Fruit fly (Drosophila melanogaster) whole organism, prepupa: ENCODE data around the gene nAChRbeta3.
A peak's percentile ranks its signal among the peaks of the same experiment; 100 is the strongest.

Experiments used
- Blimp-1 ChIP-seq: fragments of 200-800 bp; sonication (Bioruptor generic); optimal IDR thresholded peaks from 3 replicates; lab custom pipeline; 2017; ENCODE audit warnings: missing biosample characterization, missing genetic modification characterization, mild to moderate bottlenecking, moderate library complexity, missing genetic modification reagents
- CG10669 ChIP-seq: fragments of 200-800 bp; sonication (Bioruptor generic); optimal IDR thresholded peaks from 3 replicates; lab custom pipeline; 2018; ENCODE audit warnings: missing biosample characterization, mild to moderate bottlenecking, missing genetic modification characterization, moderate library complexity
- CG11294 ChIP-seq: fragments of 200-800 bp; sonication (Bioruptor generic); IDR thresholded peaks from 2 replicates; pipeline ENCODE4 v1.3.6; 2022; ENCODE audit warnings: missing biosample characterization, missing genetic modification characterization
- CG11902 ChIP-seq: fragments of 200-800 bp; sonication (Bioruptor generic); optimal IDR thresholded peaks from 3 replicates; lab custom pipeline; 2016; ENCODE audit warnings: missing biosample characterization, missing genetic modification characterization
- CG15336 ChIP-seq: fragments of 200-800 bp; sonication (Bioruptor generic); IDR thresholded peaks from 2 replicates; pipeline ENCODE4 v1.3.6; 2022; ENCODE audit warnings: missing biosample characterization, missing genetic modification characterization
- CG1621 ChIP-seq: fragments of 200-800 bp; sonication (Bioruptor generic); optimal IDR thresholded peaks from 3 replicates; lab custom pipeline; 2018; ENCODE audit warnings: missing biosample characterization, mild to moderate bottlenecking, missing genetic modification characterization
- CG16779 ChIP-seq: fragments of 200-800 bp; sonication (Bioruptor generic); optimal IDR thresholded peaks from 3 replicates; lab custom pipeline; 2017; ENCODE audit warnings: missing biosample characterization, mild to moderate bottlenecking, missing genetic modification characterization
- CG31627 ChIP-seq: fragments of 200-800 bp; sonication (Bioruptor generic); optimal IDR thresholded peaks from 3 replicates; lab custom pipeline; 2016; ENCODE audit warnings: missing biosample characterization, missing genetic modification characterization
- CG32006 ChIP-seq: fragments of 200-800 bp; sonication (Bioruptor generic); optimal IDR thresholded peaks from 3 replicates; lab custom pipeline; 2017; ENCODE audit warnings: missing biosample characterization, mild to moderate bottlenecking, missing genetic modification characterization
- CG3919 ChIP-seq: fragments of 200-800 bp; sonication (Bioruptor generic); optimal IDR thresholded peaks from 3 replicates; lab custom pipeline; 2016; ENCODE audit warnings: missing biosample characterization, missing genetic modification characterization
- CG4318 ChIP-seq: fragments of 200-800 bp; sonication (Bioruptor generic); optimal IDR thresholded peaks from 3 replicates; lab custom pipeline; 2017; ENCODE audit warnings: missing biosample characterization, mild to moderate bottlenecking, missing genetic modification characterization
- CG6163 ChIP-seq: fragments of 200-800 bp; sonication (Bioruptor generic); IDR thresholded peaks from 3 replicates; pipeline ENCODE4 v1.3.6; 2022; ENCODE audit warnings: missing biosample characterization, missing genetic modification characterization
- CG6276 ChIP-seq: fragments of 200-800 bp; sonication (Bioruptor generic); optimal IDR thresholded peaks from 2 replicates; lab custom pipeline; 2017; ENCODE audit warnings: missing biosample characterization, mild to moderate bottlenecking, missing genetic modification characterization
- CG6854 ChIP-seq: fragments of 200-800 bp; sonication (Bioruptor generic); optimal IDR thresholded peaks from 2 replicates; lab custom pipeline; 2017; ENCODE audit warnings: missing biosample characterization, mild to moderate bottlenecking, missing genetic modification characterization
- CG7368 ChIP-seq: fragments of 200-800 bp; sonication (Bioruptor generic); optimal IDR thresholded peaks from 3 replicates; lab custom pipeline; 2016; ENCODE audit warnings: missing biosample characterization, missing genetic modification characterization
- CG8119 ChIP-seq: fragments of 200-800 bp; sonication (Bioruptor generic); IDR thresholded peaks from 3 replicates; pipeline ENCODE4 v1.3.6; 2022; ENCODE audit warnings: missing biosample characterization, missing genetic modification characterization
- CG8319 ChIP-seq: fragments of 200-800 bp; sonication (Bioruptor generic); optimal IDR thresholded peaks from 3 replicates; lab custom pipeline; 2016; ENCODE audit warnings: missing biosample characterization, missing genetic modification characterization
- CG8632 ChIP-seq: fragments of 200-800 bp; sonication (Bioruptor generic); optimal IDR thresholded peaks from 3 replicates; lab custom pipeline; 2016; ENCODE audit warnings: missing biosample characterization, missing genetic modification characterization
- CG9139 ChIP-seq: fragments of 200-800 bp; sonication (Bioruptor generic); optimal IDR thresholded peaks from 3 replicates; lab custom pipeline; 2017; ENCODE audit warnings: missing biosample characterization, mild to moderate bottlenecking, missing genetic modification characterization
- Eip75B ChIP-seq: fragments of 200-800 bp; sonication (Bioruptor generic); optimal IDR thresholded peaks from 3 replicates; lab custom pipeline; 2016; ENCODE audit warnings: missing biosample characterization, missing genetic modification characterization
- Eip78C ChIP-seq: fragments of 200-800 bp; sonication (Bioruptor generic); peaks from one replicate; lab custom pipeline; 2016; ENCODE audit warnings: missing biosample characterization, missing genetic modification characterization
- Eip93F ChIP-seq: fragments of 200-800 bp; sonication (Bioruptor generic); optimal IDR thresholded peaks from 2 replicates; lab custom pipeline; 2016; ENCODE audit warnings: missing biosample characterization, mild to moderate bottlenecking, missing genetic modification characterization
- Ets21C ChIP-seq: fragments of 200-800 bp; sonication (Bioruptor generic); optimal IDR thresholded peaks from 3 replicates; lab custom pipeline; 2016; ENCODE audit warnings: missing biosample characterization, missing genetic modification characterization
- Hr4 ChIP-seq: fragments of 200-800 bp; sonication (Bioruptor generic); optimal IDR thresholded peaks from 3 replicates; lab custom pipeline; 2016; ENCODE audit warnings: missing biosample characterization, missing genetic modification characterization
- Lpt ChIP-seq: fragments of 200-800 bp; sonication (Bioruptor generic); optimal IDR thresholded peaks from 3 replicates; lab custom pipeline; 2016; ENCODE audit warnings: missing biosample characterization, missing genetic modification characterization
- Met ChIP-seq: fragments of 200-800 bp; sonication (Bioruptor generic); optimal IDR thresholded peaks from 3 replicates; lab custom pipeline; 2016; ENCODE audit warnings: missing biosample characterization, missing genetic modification characterization
- OdsH ChIP-seq: fragments of 200-800 bp; sonication (Bioruptor generic); optimal IDR thresholded peaks from 3 replicates; lab custom pipeline; 2016; ENCODE audit warnings: missing biosample characterization, missing genetic modification characterization
- Smox ChIP-seq: fragments of 200-800 bp; sonication (Bioruptor generic); optimal IDR thresholded peaks from 3 replicates; lab custom pipeline; 2016; ENCODE audit warnings: missing biosample characterization, missing genetic modification characterization
- Sox102F ChIP-seq: fragments of 200-800 bp; sonication (Bioruptor generic); optimal IDR thresholded peaks from 2 replicates; lab custom pipeline; 2016; ENCODE audit warnings: missing biosample characterization, mild to moderate bottlenecking, missing genetic modification characterization
- Sox14 ChIP-seq: fragments of 200-800 bp; sonication (Bioruptor generic); optimal IDR thresholded peaks from 3 replicates; lab custom pipeline; 2016; ENCODE audit warnings: missing biosample characterization, missing genetic modification characterization
- Sox15 ChIP-seq: fragments of 200-800 bp; sonication (Bioruptor generic); optimal IDR thresholded peaks from 3 replicates; lab custom pipeline; 2016; ENCODE audit warnings: missing biosample characterization, missing genetic modification characterization
- achi ChIP-seq: fragments of 200-800 bp; sonication (Bioruptor generic); optimal IDR thresholded peaks from 3 replicates; lab custom pipeline; 2016; ENCODE audit warnings: missing biosample characterization, missing genetic modification characterization
- cyc ChIP-seq: fragments of 200-800 bp; sonication (Bioruptor generic); optimal IDR thresholded peaks from 3 replicates; lab custom pipeline; 2016; ENCODE audit warnings: missing biosample characterization, missing genetic modification characterization
- dac ChIP-seq: fragments of 200-800 bp; sonication (Bioruptor generic); optimal IDR thresholded peaks from 2 replicates; lab custom pipeline; 2017; ENCODE audit warnings: missing biosample characterization, mild to moderate bottlenecking, missing genetic modification characterization
- dsx ChIP-seq: fragments of 200-800 bp; optimal IDR thresholded peaks from 3 replicates; lab custom pipeline; 2019; ENCODE audit warnings: missing biosample characterization, mild to moderate bottlenecking, missing genetic modification characterization, moderate library complexity; ENCODE audit not compliant: poor library complexity, severe bottlenecking
- eg ChIP-seq: fragments of 200-800 bp; sonication (Bioruptor generic); IDR thresholded peaks from 3 replicates; pipeline ENCODE4 v1.3.6; 2022; ENCODE audit warnings: missing biosample characterization, missing genetic modification characterization
- fd59A ChIP-seq: fragments of 200-800 bp; sonication (Bioruptor generic); optimal IDR thresholded peaks from 2 replicates; lab custom pipeline; 2017; ENCODE audit warnings: missing biosample characterization, mild to moderate bottlenecking, missing genetic modification characterization, missing genetic modification reagents
- fkh ChIP-seq: fragments of 200-800 bp; sonication (Bioruptor generic); optimal IDR thresholded peaks from 3 replicates; lab custom pipeline; 2017; ENCODE audit warnings: missing biosample characterization, mild to moderate bottlenecking, missing genetic modification characterization, moderate library complexity
- lz ChIP-seq: fragments of 200-800 bp; sonication (Bioruptor generic); optimal IDR thresholded peaks from 3 replicates; lab custom pipeline; 2016; ENCODE audit warnings: missing biosample characterization, missing genetic modification characterization
- net ChIP-seq: fragments of 200-800 bp; sonication (Bioruptor generic); optimal IDR thresholded peaks from 3 replicates; lab custom pipeline; 2016; ENCODE audit warnings: missing biosample characterization, missing genetic modification characterization
- pdm3 ChIP-seq: fragments of 200-800 bp; sonication (Bioruptor generic); optimal IDR thresholded peaks from 3 replicates; lab custom pipeline; 2016; ENCODE audit warnings: missing biosample characterization, missing genetic modification characterization
- salr ChIP-seq, 2 experiments: fragments of 200-800 bp; sonication (Bioruptor generic); optimal IDR thresholded peaks; 3 replicates each; lab custom pipeline; 2016 to 2018; ENCODE audit warnings: missing biosample characterization in 2 of 2, missing genetic modification characterization in 2 of 2, mild to moderate bottlenecking in 1 of 2
- spab ChIP-seq: fragments of 200-800 bp; sonication (Bioruptor generic); optimal IDR thresholded peaks from 2 replicates; lab custom pipeline; 2017; ENCODE audit warnings: missing biosample characterization, mild to moderate bottlenecking, missing genetic modification characterization, missing genetic modification reagents
- ss ChIP-seq, 2 experiments: fragments of 200-800 bp; sonication (Bioruptor generic); optimal IDR thresholded peaks; 2 replicates in 1 of 2; 3 replicates in 1 of 2; lab custom pipeline; 2017 to 2018; ENCODE audit warnings: mild to moderate bottlenecking in 2 of 2, missing biosample characterization in 2 of 2, missing genetic modification characterization in 2 of 2, moderate library complexity in 1 of 2
- svp ChIP-seq: fragments of 200-800 bp; sonication (Bioruptor generic); peaks from one replicate; lab custom pipeline; 2016; ENCODE audit warnings: missing biosample characterization, missing genetic modification characterization
- topi ChIP-seq: fragments of 200-800 bp; sonication (Bioruptor generic); optimal IDR thresholded peaks from 3 replicates; lab custom pipeline; 2016; ENCODE audit warnings: missing biosample characterization, missing genetic modification characterization

Gene nAChRbeta3

DNA sequence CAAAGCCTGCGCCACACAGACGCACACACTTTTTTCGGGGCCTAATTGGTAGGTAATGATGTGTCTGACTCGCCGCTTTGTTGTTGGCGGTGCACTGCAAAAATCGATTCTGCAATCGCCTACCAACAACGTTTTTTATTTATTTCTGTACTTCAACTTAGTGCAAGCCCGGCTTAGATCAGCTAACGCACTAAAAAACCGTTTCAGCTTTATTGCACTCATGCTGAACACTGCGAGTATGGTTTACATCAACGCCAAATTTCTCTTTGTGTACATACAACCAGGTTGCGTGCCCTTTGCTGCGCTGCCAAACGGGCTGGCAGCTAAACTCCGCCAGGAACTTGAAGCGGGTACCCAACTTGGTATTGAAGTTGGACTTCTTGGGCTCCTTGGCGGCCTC, 14.7 kb upstream of the nAChRbeta3 start (continued):
- TF ChIP-seq CG6854 (GFP tag; lab: Kevin White, UChicago) (peak; percentile 91), Sox15 (GFP tag; lab: Kevin White, UChicago) (peak; percentile 71), Sox102F (peak; percentile 97), CG11294 (GFP tag; lab: Robert Waterston, UW) (no peak), CG10669 (peak; percentile 51), Eip93F (GFP tag; lab: Kevin White, UChicago) (peak; percentile 96), eg (GFP tag; lab: Robert Waterston, UW) (no peak), pdm3 (GFP tag; lab: Kevin White, UChicago) (peak; percentile 89), CG31627 (GFP tag; lab: Kevin White, UChicago) (peak; percentile 96), Met (GFP tag; lab: Kevin White, UChicago) (peak; percentile 96), Smox (GFP tag; lab: Kevin White, UChicago) (peak; percentile 92), fd59A (peak; percentile 74), CG6276 (GFP tag; lab: Kevin White, UChicago) (no peak), CG3919 (GFP tag; lab: Kevin White, UChicago) (peak; percentile 87), CG8119 (GFP tag; lab: Robert Waterston, UW) (0 out of 3 replicates have a peak, but pooled peaks have one; percentile 44), fkh (no peak), CG8319 (peak; percentile 37), spab (GFP tag; lab: Kevin White, UChicago) (peak; percentile 41), Lpt (GFP tag; lab: Kevin White, UChicago) (peak; percentile 19), CG16779 (tag; lab: Kevin White, UChicago) (peak; percentile 66), dsx (peak; percentile 61)

DNA sequence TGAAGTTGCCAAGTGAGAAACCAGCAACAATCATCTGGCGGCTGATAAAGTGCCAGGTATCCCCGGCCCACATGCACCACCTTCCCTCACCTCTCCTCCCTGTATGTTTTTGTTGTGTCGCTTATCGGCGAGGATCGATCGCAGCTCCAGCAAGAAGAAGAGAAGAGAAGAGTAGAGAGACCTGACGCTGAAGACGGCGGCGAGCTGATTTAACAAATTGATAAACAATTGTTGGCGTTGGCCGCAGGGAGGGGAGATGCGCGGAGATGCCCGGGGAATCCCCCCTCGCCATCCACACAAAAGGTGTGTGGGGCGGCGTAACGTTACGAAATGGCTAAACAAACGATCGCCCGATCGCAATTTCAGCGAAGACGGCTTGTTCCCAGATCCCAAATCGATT, 11.2 kb upstream of the nAChRbeta3 start:
- TF ChIP-seq CG6854 (GFP tag; lab: Kevin White, UChicago) (peak; percentile 24), topi (no peak), CG8632 (GFP tag; lab: Kevin White, UChicago) (no peak), Blimp-1 (GFP tag; lab: Kevin White, UChicago) (no peak), CG10669 (peak; percentile 13), svp (GFP tag; lab: Kevin White, UChicago) (peak; percentile 69), dsx (peak; percentile 15), CG32006 (GFP tag; lab: Kevin White, UChicago) (no peak), Ets21C (no peak)
- TF ChIP-seq, all 60 proteins: peak for 4

DNA sequence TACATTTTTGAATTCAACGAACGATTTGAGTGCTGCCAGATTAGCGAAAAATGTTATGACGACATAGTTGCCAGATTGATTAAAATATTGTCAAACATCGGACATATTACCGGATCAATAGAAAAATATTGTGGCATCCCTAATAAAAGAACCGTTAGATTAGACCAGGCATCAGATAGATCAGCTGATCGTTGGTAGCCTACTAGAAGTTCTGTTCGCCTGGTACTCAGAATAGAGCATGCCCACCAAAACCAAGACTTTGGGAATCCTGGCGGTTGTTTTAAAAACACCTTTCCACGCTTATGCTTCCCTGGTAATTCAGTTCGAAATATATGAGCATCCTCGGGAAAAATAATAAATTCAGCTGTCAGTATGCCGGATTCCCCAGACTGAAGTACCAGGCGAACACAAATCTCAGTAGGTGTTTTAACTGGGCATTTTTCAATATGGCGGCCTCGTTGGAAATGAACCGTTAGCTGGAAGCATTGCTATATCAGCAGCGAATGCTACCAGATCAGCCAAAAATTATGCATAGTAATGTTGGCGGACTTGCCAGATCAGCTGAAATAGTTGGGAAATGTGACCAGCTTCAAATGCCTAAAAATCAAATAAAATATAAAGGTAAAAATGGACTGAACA, 4.2 kb upstream of the nAChRbeta3 start:
- TF ChIP-seq Eip78C (GFP tag; lab: Kevin White, UChicago) (peak; percentile 74), CG11902 (GFP tag; lab: Kevin White, UChicago) (no peak), pdm3 (GFP tag; lab: Kevin White, UChicago) (no peak), CG7368 (no peak), dsx (no peak), net (GFP tag; lab: Kevin White, UChicago) (no peak), Sox14 (GFP tag; lab: Kevin White, UChicago) (peak; percentile 19), CG15336 (GFP tag; lab: Robert Waterston, UW) (peak; percentile 9; the same call in 1 of the 2 replicates), Blimp-1 (GFP tag; lab: Kevin White, UChicago) (no peak), svp (GFP tag; lab: Kevin White, UChicago) (peak; percentile 33), ss (GFP tag; optimal IDR thresholded peaks at IDR 0.05; lab: Kevin White, UChicago) (peak in 1 of 2 experiments; percentile 6), CG1621 (tag; lab: Kevin White, UChicago) (peak; percentile 41), CG4318 (no peak), lz (GFP tag; lab: Kevin White, UChicago) (no peak), cyc (GFP tag; lab: Kevin White, UChicago) (no peak), CG6163 (GFP tag; lab: Robert Waterston, UW) (no peak), CG9139 (GFP tag; lab: Kevin White, UChicago) (no peak), achi (no peak), CG8632 (GFP tag; lab: Kevin White, UChicago) (no peak), fkh (no peak), Hr4 (GFP tag; lab: Kevin White, UChicago) (no peak), Smox (GFP tag; lab: Kevin White, UChicago) (peak; percentile 16), CG31627 (GFP tag; lab: Kevin White, UChicago) (peak; percentile 36), CG8119 (GFP tag; lab: Robert Waterston, UW) (no peak), Ets21C (no peak), salr (GFP tag; optimal IDR thresholded peaks at IDR 0.05; lab: Kevin White, UChicago) (no peak), CG8319 (no peak), Eip75B (GFP tag; lab: Kevin White, UChicago) (no peak), Eip93F (GFP tag; lab: Kevin White, UChicago) (no peak), OdsH (GFP tag; lab: Kevin White, UChicago) (no peak), spab (GFP tag; lab: Kevin White, UChicago) (no peak), dac (GFP tag; lab: Kevin White, UChicago) (no peak)
